Worm (Caenorhabditis elegans) whole organism, late embryonic: ENCODE results near the gene srj-6.
A peak's percentile ranks its signal among the peaks of the same experiment; 100 is the strongest.

Experiments
- K09A11.1 ChIP-seq: sonication (generic microtip); optimal IDR thresholded peaks from 2 replicates; lab custom pipeline; 2017; ENCODE audit warnings: antibody characterized with exemption, mild to moderate bottlenecking, missing genetic modification characterization, missing compliant biosample characterization; ENCODE audit not compliant: insufficient read depth
- Y22D7AL.16 ChIP-seq: sonication (generic microtip); optimal IDR thresholded peaks from 2 replicates; lab custom pipeline; 2016; ENCODE audit warnings: missing genetic modification characterization, missing compliant biosample characterization
- ama-1 ChIP-seq: fragments of 150-350 bp; optimal IDR thresholded peaks from 2 replicates; lab custom pipeline; 2014
- ceh-14 ChIP-seq: sonication (generic microtip); optimal IDR thresholded peaks from 2 replicates; lab custom pipeline; 2016; ENCODE audit warnings: missing genotype, missing genetic modification characterization, missing compliant biosample characterization
- ceh-18 ChIP-seq: sonication (generic microtip); optimal IDR thresholded peaks from 2 replicates; lab custom pipeline; 2016; ENCODE audit warnings: missing genetic modification characterization, missing compliant biosample characterization
- ceh-2 ChIP-seq: sonication (generic microtip); optimal IDR thresholded peaks from 2 replicates; lab custom pipeline; 2016; ENCODE audit warnings: missing genotype, missing genetic modification characterization, missing compliant biosample characterization
- ceh-22 ChIP-seq: sonication (generic microtip); optimal IDR thresholded peaks from 2 replicates; lab custom pipeline; 2017; ENCODE audit warnings: missing biosample characterization, missing genetic modification characterization
- ceh-24 ChIP-seq: sonication (generic microtip); optimal IDR thresholded peaks from 2 replicates; lab custom pipeline; 2016; ENCODE audit warnings: mild to moderate bottlenecking, missing genetic modification characterization, missing compliant biosample characterization
- ceh-34 ChIP-seq: sonication (generic microtip); optimal IDR thresholded peaks from 2 replicates; lab custom pipeline; 2016; ENCODE audit warnings: mild to moderate bottlenecking, missing genetic modification characterization, missing compliant biosample characterization
- ceh-45 ChIP-seq: fragments of 200-800 bp; sonication (Bioruptor generic); IDR thresholded peaks from 2 replicates; pipeline ENCODE4 v1.3.6; 2022; ENCODE audit warnings: missing genetic modification reagents, missing genetic modification characterization, missing compliant biosample characterization
- ceh-48 ChIP-seq: sonication (generic microtip); optimal IDR thresholded peaks from 2 replicates; lab custom pipeline; 2016; ENCODE audit warnings: missing genetic modification characterization, inconsistent platforms, missing compliant biosample characterization
- elt-2 ChIP-seq: sonication (generic microtip); optimal IDR thresholded peaks from 2 replicates; lab custom pipeline; 2016; ENCODE audit warnings: missing genetic modification reagents, missing genetic modification characterization, missing compliant biosample characterization
- ets-4 ChIP-seq: sonication (generic microtip); optimal IDR thresholded peaks from 2 replicates; lab custom pipeline; 2016; ENCODE audit warnings: missing genetic modification characterization, missing compliant biosample characterization
- eyg-1 ChIP-seq: sonication (generic microtip); optimal IDR thresholded peaks from 2 replicates; lab custom pipeline; 2016; ENCODE audit warnings: missing genotype, missing genetic modification characterization, missing compliant biosample characterization
- fax-1 ChIP-seq: sonication (generic microtip); optimal IDR thresholded peaks from 2 replicates; lab custom pipeline; 2016; ENCODE audit warnings: missing genotype, missing genetic modification characterization, missing compliant biosample characterization
- fkh-10 ChIP-seq: fragments of 150-350 bp; optimal IDR thresholded peaks from 2 replicates; lab custom pipeline; 2014; ENCODE audit warnings: missing biosample characterization, missing genetic modification reagents, missing genetic modification characterization
- gmeb-2 ChIP-seq: sonication (generic microtip); optimal IDR thresholded peaks from 2 replicates; lab custom pipeline; 2016; ENCODE audit warnings: missing genetic modification characterization, inconsistent platforms, missing compliant biosample characterization
- hlh-13 ChIP-seq: fragments of 200-800 bp; sonication (Bioruptor generic); optimal IDR thresholded peaks from 2 replicates; lab custom pipeline; 2018; ENCODE audit warnings: mild to moderate bottlenecking, missing genetic modification characterization, missing compliant biosample characterization
- hlh-15 ChIP-seq: sonication (generic microtip); optimal IDR thresholded peaks from 2 replicates; lab custom pipeline; 2016; ENCODE audit warnings: missing genetic modification characterization, missing compliant biosample characterization
- hlh-30 ChIP-seq: sonication (generic microtip); optimal IDR thresholded peaks from 2 replicates; lab custom pipeline; 2017; ENCODE audit warnings: antibody characterized with exemption, missing genetic modification characterization, missing compliant biosample characterization; ENCODE audit not compliant: insufficient read depth
- mec-3 ChIP-seq: sonication (generic microtip); optimal IDR thresholded peaks from 2 replicates; lab custom pipeline; 2016; ENCODE audit warnings: borderline replicate concordance, missing genetic modification characterization, missing compliant biosample characterization
- npax-4 ChIP-seq: sonication (generic microtip); optimal IDR thresholded peaks from 2 replicates; lab custom pipeline; 2016; ENCODE audit warnings: missing genetic modification characterization, missing compliant biosample characterization
- pat-9 ChIP-seq: fragments of 200-800 bp; sonication (Bioruptor generic); optimal IDR thresholded peaks from 2 replicates; lab custom pipeline; 2018; ENCODE audit warnings: mild to moderate bottlenecking, missing genetic modification characterization, moderate library complexity, missing compliant biosample characterization
- pax-1 ChIP-seq: fragments of 150-350 bp; optimal IDR thresholded peaks from 2 replicates; lab custom pipeline; 2014; ENCODE audit warnings: missing biosample characterization, missing genetic modification characterization
- pha-4 ChIP-seq: fragments of 150-350 bp; optimal IDR thresholded peaks from 2 replicates; lab custom pipeline; 2018; ENCODE audit warnings: missing biosample characterization, missing genetic modification reagents, missing genetic modification characterization
- pros-1 ChIP-seq: fragments of 150-350 bp; optimal IDR thresholded peaks from 2 replicates; lab custom pipeline; 2014; ENCODE audit warnings: missing biosample characterization, missing genetic modification reagents, missing genetic modification characterization
- sox-2 ChIP-seq: fragments of 200-800 bp; sonication (Bioruptor generic); IDR thresholded peaks from 2 replicates; pipeline ENCODE4 v1.3.6; 2022; ENCODE audit warnings: missing genetic modification reagents, missing genetic modification characterization, missing compliant biosample characterization
- syd-9 ChIP-seq: sonication (generic microtip); optimal IDR thresholded peaks from 2 replicates; lab custom pipeline; 2016; ENCODE audit warnings: mild to moderate bottlenecking, missing genetic modification characterization, moderate library complexity, missing compliant biosample characterization
- tbx-7 ChIP-seq: sonication (generic microtip); optimal IDR thresholded peaks from 2 replicates; lab custom pipeline; 2016; ENCODE audit warnings: missing genotype, missing genetic modification characterization, missing compliant biosample characterization
- ttx-3 ChIP-seq: sonication (generic microtip); optimal IDR thresholded peaks from 2 replicates; lab custom pipeline; 2016; ENCODE audit warnings: missing genetic modification reagents, missing genetic modification characterization, missing compliant biosample characterization
- unc-3 ChIP-seq, 2 experiments: fragments of 200-800 bp in 1 of 2; sonication (Bioruptor generic) in 1 of 2; sonication (generic microtip) in 1 of 2; conservative IDR thresholded peaks in 1 of 2; optimal IDR thresholded peaks in 1 of 2; 2 replicates each; pipeline versions ENCODE4 v1.3.6 to Lab custom; 2016 to 2022; ENCODE audit warnings: missing compliant biosample characterization in 2 of 2, missing genetic modification characterization in 2 of 2, missing genetic modification reagents in 1 of 2
- zip-5 ChIP-seq: sonication (generic microtip); optimal IDR thresholded peaks from 2 replicates; lab custom pipeline; 2016; ENCODE audit warnings: missing genetic modification characterization, missing compliant biosample characterization

The srj-6 gene

DNA sequence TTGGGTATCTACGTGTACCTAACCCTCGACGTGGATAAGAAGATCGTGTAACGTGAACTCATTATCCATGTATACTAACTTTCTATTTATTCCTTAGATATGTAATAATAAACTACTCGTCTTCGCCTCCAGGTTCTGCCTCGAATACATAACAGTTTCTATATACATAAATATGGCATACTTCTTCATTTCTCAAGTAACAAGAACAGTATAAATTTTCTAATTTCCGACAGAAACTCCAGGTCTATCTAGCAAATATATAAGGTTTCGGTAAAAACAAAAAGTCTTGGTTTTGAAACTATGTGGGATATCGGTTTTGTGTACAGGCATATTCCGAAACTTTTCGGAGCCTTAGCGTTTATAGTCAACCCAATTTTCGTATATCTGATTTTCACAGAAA lies 16.0 kb downstream of the srj-6 start, which contains the start of gene srj-37:
Gene srj-37, plus strand, starts transcription at position 301 of the 400 bp plus-strand sequence.
- TF ChIP-seq pros-1 (no peak), fkh-10 (GFP tag; lab: Kevin White, UChicago) (no peak), ceh-2 (tag; lab: Kevin White, UChicago) (no peak), ttx-3 (tag; lab: Kevin White, UChicago) (no peak), ceh-14 (no peak), ceh-48 (tag; lab: Kevin White, UChicago) (no peak), ceh-34 (tag; lab: Kevin White, UChicago) (no peak), eyg-1 (no peak), tbx-7 (no peak), gmeb-2 (tag; lab: Kevin White, UChicago) (no peak), ets-4 (tag; lab: Kevin White, UChicago) (no peak), hlh-13 (GFP tag; lab: Kevin White, UChicago) (no peak), pax-1 (tag; lab: Kevin White, UChicago) (no peak), ceh-22 (tag; lab: Kevin White, UChicago) (no peak)

DNA sequence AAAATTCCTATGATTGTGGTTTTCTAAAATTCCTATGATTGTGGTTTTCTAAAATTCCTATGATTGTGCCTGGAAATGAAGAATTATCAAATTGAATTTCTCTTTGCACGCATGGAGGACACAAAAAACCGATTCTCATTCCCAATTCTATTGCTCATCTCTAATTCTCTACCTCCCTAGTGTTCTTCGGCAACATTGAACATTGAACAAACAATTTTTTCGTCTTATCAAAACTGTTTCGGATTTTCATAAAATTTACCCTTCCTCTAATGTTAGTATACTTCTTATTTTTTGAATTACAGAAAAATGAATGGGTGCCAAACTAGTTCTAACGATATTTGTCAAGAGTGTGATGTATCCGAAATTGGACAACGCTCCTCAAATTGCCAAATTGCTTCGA lies 18.0 kb downstream of the srj-6 start, which contains the start of gene pals-31:
Gene pals-31, plus strand, starts transcription at position 301 of the 400 bp plus-strand sequence.
- TF ChIP-seq K09A11.1 (tag; lab: Kevin White, UChicago) (no peak), elt-2 (tag; lab: Kevin White, UChicago) (no peak), ama-1 (lab: Kevin White, UChicago) (no peak)

DNA sequence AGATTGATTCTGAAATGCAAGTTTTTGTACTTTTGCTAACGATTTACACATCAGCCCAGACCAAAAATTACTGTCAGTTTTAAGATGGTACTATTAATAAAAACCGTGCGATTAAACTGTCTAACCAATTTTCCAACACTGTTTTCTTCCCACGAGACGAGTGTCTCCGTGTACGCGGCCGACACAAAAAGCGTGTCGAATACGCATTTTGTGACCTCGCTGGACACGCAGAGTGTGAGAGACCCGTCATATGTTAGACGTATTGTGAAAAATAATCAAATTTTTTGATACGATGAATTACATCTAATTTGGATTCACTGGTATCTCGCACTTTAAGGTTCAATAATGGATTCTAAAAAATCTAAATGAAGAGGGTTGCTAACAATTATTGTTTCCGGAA lies 18.7 kb downstream of the srj-6 start:
- TF ChIP-seq hlh-30 (peak; percentile 28), unc-3 (GFP tag; conservative IDR thresholded peaks at IDR 0.05; lab: Robert Waterston, UW) (no peak), unc-3 (tag; optimal IDR thresholded peaks at IDR 0.05; lab: Kevin White, UChicago) (no peak)

DNA sequence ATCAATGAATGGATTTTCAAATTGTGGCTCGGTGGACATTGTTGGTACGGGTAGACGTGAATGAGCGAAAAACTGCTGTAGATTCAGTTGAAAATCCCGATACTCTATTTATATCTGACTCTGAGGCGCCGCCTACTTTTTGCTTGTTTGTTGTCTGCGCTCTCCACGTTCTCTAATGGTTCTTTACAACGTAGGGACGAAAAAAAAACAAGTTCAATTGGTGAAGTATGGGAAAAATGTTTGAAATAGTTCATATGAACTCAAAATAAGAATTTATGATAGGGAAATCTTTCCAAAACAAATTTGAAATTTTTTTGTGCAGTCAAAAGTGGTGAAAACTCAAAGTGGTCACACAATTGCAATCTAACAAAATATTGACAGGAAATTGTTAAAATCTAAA lies 19.4 kb downstream of the srj-6 start, which contains the start of gene F48G7.10:
Gene F48G7.10, minus strand, starts transcription at position 101 of the 400 bp plus-strand sequence.
- no peak for TF ChIP-seq elt-2 (tag; lab: Kevin White, UChicago)
- no peak for TF ChIP-seq ceh-34 (tag; lab: Kevin White, UChicago)
- TF ChIP-seq hlh-15 (tag; lab: Kevin White, UChicago), result no peak
- no peak for TF ChIP-seq pat-9 (tag; lab: Kevin White, UChicago)
- no peak for TF ChIP-seq ceh-22 (tag; lab: Kevin White, UChicago)
- TF ChIP-seq pha-4 (tag; lab: Kevin White, UChicago), result no peak
- TF ChIP-seq mec-3 (tag; lab: Kevin White, UChicago), result no peak
- TF ChIP-seq Y22D7AL.16 (tag; lab: Kevin White, UChicago), result no peak
- TF ChIP-seq pax-1 (tag; lab: Kevin White, UChicago), result no peak
- TF ChIP-seq, all 69 proteins: peak for 0

DNA sequence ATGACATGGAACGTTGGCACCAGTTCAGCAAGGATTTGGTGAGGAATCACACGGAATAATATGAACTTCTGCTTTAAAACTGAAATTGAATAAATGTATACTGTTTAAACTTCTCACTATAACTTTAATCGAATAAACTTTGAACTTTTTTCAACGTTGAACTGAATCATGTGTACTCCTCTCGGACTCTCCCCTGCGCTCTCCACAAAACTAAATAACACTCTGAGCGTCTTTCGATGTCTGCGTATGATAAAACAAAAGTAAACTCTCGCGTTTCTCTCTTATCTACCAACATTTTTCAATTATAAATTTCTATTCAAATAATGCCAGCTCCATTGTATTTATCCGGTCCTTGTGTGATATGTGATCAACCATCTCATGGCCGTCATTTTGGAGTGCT lies 22.5 kb downstream of the srj-6 start:
- no peak for TF ChIP-seq ceh-24 (tag; lab: Kevin White, UChicago)
- no peak for TF ChIP-seq pha-4 (tag; lab: Kevin White, UChicago)
- no peak for TF ChIP-seq zip-5
- TF ChIP-seq ceh-45 (GFP tag; lab: Robert Waterston, UW), result no peak
- no peak for TF ChIP-seq fax-1 (tag; lab: Kevin White, UChicago)
- no peak for TF ChIP-seq sox-2 (GFP tag; lab: Robert Waterston, UW)
- TF ChIP-seq npax-4 (tag; lab: Kevin White, UChicago), result no peak
- no peak for TF ChIP-seq mec-3 (tag; lab: Kevin White, UChicago)
- TF ChIP-seq ceh-18 (tag; lab: Kevin White, UChicago), result no peak
- no peak for TF ChIP-seq syd-9 (tag; lab: Kevin White, UChicago)
